Fruit fly (Drosophila melanogaster) whole organism, embryonic: Measurements from ENCODE around the gene CG43233.

Experiments
- ATbp ChIP-seq: fragments of 200-800 bp; sonication (Bioruptor generic); optimal IDR thresholded peaks from 2 replicates; lab custom pipeline; 2017; ENCODE audit warnings: missing biosample characterization, mild to moderate bottlenecking, missing genetic modification characterization, missing genetic modification reagents
- CG10431 ChIP-seq: fragments of 200-800 bp; sonication (Bioruptor generic); optimal IDR thresholded peaks from 3 replicates; lab custom pipeline; 2018; ENCODE audit warnings: missing biosample characterization, mild to moderate bottlenecking, missing genetic modification characterization
- CG11504 ChIP-seq: fragments of 200-800 bp; sonication (Bioruptor generic); optimal IDR thresholded peaks from 3 replicates; lab custom pipeline; 2019; ENCODE audit warnings: missing biosample characterization, mild to moderate bottlenecking, missing genetic modification characterization, moderate library complexity
- CG1233 ChIP-seq: fragments of 200-800 bp; sonication (Bioruptor generic); optimal IDR thresholded peaks from 4 replicates; lab custom pipeline; 2018; ENCODE audit warnings: missing biosample characterization, mild to moderate bottlenecking, missing genetic modification characterization
- CG12659 ChIP-seq: fragments of 200-800 bp; sonication (Bioruptor generic); optimal IDR thresholded peaks from 3 replicates; lab custom pipeline; 2017; ENCODE audit warnings: mild to moderate bottlenecking, missing biosample characterization, missing genetic modification reagents, missing genetic modification characterization
- CG15011 ChIP-seq: fragments of 200-800 bp; sonication (Bioruptor generic); optimal IDR thresholded peaks from 3 replicates; lab custom pipeline; 2018; ENCODE audit warnings: missing biosample characterization, mild to moderate bottlenecking, missing genetic modification characterization
- CG15514 ChIP-seq: fragments of 200-800 bp; sonication (Bioruptor generic); optimal IDR thresholded peaks from 3 replicates; lab custom pipeline; 2017; ENCODE audit warnings: missing biosample characterization, missing genetic modification characterization, mild to moderate bottlenecking, moderate library complexity, missing genetic modification reagents
- CG15601 ChIP-seq: fragments of 200-800 bp; sonication (Bioruptor generic); optimal IDR thresholded peaks from 3 replicates; lab custom pipeline; 2019; ENCODE audit warnings: missing biosample characterization, mild to moderate bottlenecking, missing genetic modification characterization, moderate library complexity
- CG1647 ChIP-seq: fragments of 200-800 bp; sonication (Bioruptor generic); optimal IDR thresholded peaks from 3 replicates; lab custom pipeline; 2016; ENCODE audit warnings: missing biosample characterization, missing genetic modification characterization
- CG17568 ChIP-seq: fragments of 200-800 bp; sonication (Bioruptor generic); optimal IDR thresholded peaks from 2 replicates; lab custom pipeline; 2018; ENCODE audit warnings: missing biosample characterization, mild to moderate bottlenecking, missing genetic modification characterization, moderate library complexity
- CG2202 ChIP-seq: fragments of 200-800 bp; sonication (Bioruptor generic); optimal IDR thresholded peaks from 2 replicates; lab custom pipeline; 2018; ENCODE audit warnings: missing biosample characterization, mild to moderate bottlenecking, missing genetic modification characterization
- CG2712 ChIP-seq: fragments of 200-800 bp; optimal IDR thresholded peaks from 3 replicates; lab custom pipeline; 2019; ENCODE audit warnings: missing biosample characterization, mild to moderate bottlenecking, missing genetic modification characterization, moderate library complexity
- CG31388 ChIP-seq: fragments of 200-800 bp; sonication (Bioruptor generic); optimal IDR thresholded peaks from 2 replicates; lab custom pipeline; 2016; ENCODE audit warnings: missing biosample characterization, missing genetic modification characterization
- CG32767 ChIP-seq: fragments of 200-800 bp; sonication (Bioruptor generic); IDR thresholded peaks from 2 replicates; pipeline ENCODE4 v1.3.6; 2022; ENCODE audit warnings: missing biosample characterization, missing genetic modification characterization
- CG33557 ChIP-seq: fragments of 200-800 bp; sonication (Bioruptor generic); optimal IDR thresholded peaks from 2 replicates; lab custom pipeline; 2019; ENCODE audit warnings: missing biosample characterization, mild to moderate bottlenecking, missing genetic modification characterization, moderate library complexity
- CG6654 ChIP-seq: fragments of 200-800 bp; sonication (Bioruptor generic); optimal IDR thresholded peaks from 2 replicates; lab custom pipeline; 2017; ENCODE audit warnings: missing biosample characterization, mild to moderate bottlenecking, missing genetic modification characterization
- CG6854 ChIP-seq: fragments of 200-800 bp; sonication (Bioruptor generic); optimal IDR thresholded peaks from 3 replicates; lab custom pipeline; 2017; ENCODE audit warnings: missing biosample characterization, mild to moderate bottlenecking, missing genetic modification characterization
- CG7839 ChIP-seq: fragments of 200-800 bp; sonication (Bioruptor generic); optimal IDR thresholded peaks from 3 replicates; lab custom pipeline; 2018; ENCODE audit warnings: missing biosample characterization, mild to moderate bottlenecking, missing genetic modification characterization, moderate library complexity
- Chrac-16 ChIP-seq: fragments of 200-800 bp; sonication (Bioruptor generic); optimal IDR thresholded peaks from 3 replicates; lab custom pipeline; 2016; ENCODE audit warnings: missing biosample characterization, missing genetic modification characterization
- D19B ChIP-seq: fragments of 200-800 bp; sonication (Bioruptor generic); optimal IDR thresholded peaks from 2 replicates; lab custom pipeline; 2017; ENCODE audit warnings: missing biosample characterization, mild to moderate bottlenecking, missing genetic modification characterization
- Dfd ChIP-seq, 2 experiments: fragments of >200 bp; optimal IDR thresholded peaks; 2 replicates each; lab custom pipeline; 2017; ENCODE audit warnings: missing biosample characterization in 2 of 2, missing genetic modification characterization in 2 of 2
- Eip74EF ChIP-seq, 2 experiments: fragments of 200-800 bp in 1 of 2; fragments of >200 bp in 1 of 2; sonication (Bioruptor generic) in 1 of 2; optimal IDR thresholded peaks; 2 replicates each; lab custom pipeline; 2017 to 2019; ENCODE audit warnings: missing biosample characterization in 2 of 2, missing genetic modification characterization in 2 of 2, mild to moderate bottlenecking in 1 of 2, moderate library complexity in 1 of 2
- Fer1 ChIP-seq: fragments of 200-800 bp; sonication (Bioruptor generic); optimal IDR thresholded peaks from 2 replicates; lab custom pipeline; 2017; ENCODE audit warnings: missing biosample characterization, mild to moderate bottlenecking, missing genetic modification characterization
- Hr3 ChIP-seq: fragments of 200-800 bp; sonication (Bioruptor generic); optimal IDR thresholded peaks from 3 replicates; lab custom pipeline; 2016; ENCODE audit warnings: missing biosample characterization, missing genetic modification characterization
- Hsf ChIP-seq: fragments of 200-800 bp; sonication (Bioruptor generic); optimal IDR thresholded peaks from 3 replicates; lab custom pipeline; 2016; ENCODE audit warnings: missing biosample characterization, missing genetic modification characterization
- NK7.1 ChIP-seq: fragments of 200-800 bp; sonication (Bioruptor generic); optimal IDR thresholded peaks from 3 replicates; lab custom pipeline; 2016; ENCODE audit warnings: missing biosample characterization, missing genetic modification characterization
- NfI ChIP-seq: fragments of 200-800 bp; sonication (Bioruptor generic); optimal IDR thresholded peaks from 3 replicates; lab custom pipeline; 2018; ENCODE audit warnings: missing biosample characterization, mild to moderate bottlenecking, missing genetic modification characterization, moderate library complexity
- Pdp1 ChIP-seq, 2 experiments: fragments of 200-800 bp; sonication (Bioruptor generic); optimal IDR thresholded peaks; 3 replicates each; lab custom pipeline; 2016; ENCODE audit warnings: missing biosample characterization in 2 of 2, missing genetic modification characterization in 2 of 2, mild to moderate bottlenecking in 1 of 2, moderate library complexity in 1 of 2
- Ptx1 ChIP-seq: fragments of 200-800 bp; sonication (Bioruptor generic); IDR thresholded peaks from 2 replicates; pipeline ENCODE4 v1.3.6; 2022; ENCODE audit warnings: missing biosample characterization, missing genetic modification characterization
- Sox100B ChIP-seq: fragments of 200-800 bp; sonication (Bioruptor generic); optimal IDR thresholded peaks from 3 replicates; lab custom pipeline; 2018; ENCODE audit warnings: missing biosample characterization, mild to moderate bottlenecking, missing genetic modification characterization
- amos ChIP-seq: fragments of 200-800 bp; sonication (Bioruptor generic); IDR thresholded peaks from 2 replicates; pipeline ENCODE4 v1.3.6; 2022; ENCODE audit warnings: missing biosample characterization, missing genetic modification characterization; ENCODE audit not compliant: partially characterized antibody
- ap ChIP-seq: fragments of 200-800 bp; sonication (Bioruptor generic); IDR thresholded peaks from 2 replicates; pipeline ENCODE4 v1.3.6; 2022; ENCODE audit warnings: missing biosample characterization, missing genetic modification characterization
- bbx ChIP-seq: fragments of 200-800 bp; sonication (Bioruptor generic); IDR thresholded peaks from 2 replicates; pipeline ENCODE4 v1.3.6; 2022; ENCODE audit warnings: missing biosample characterization, missing genetic modification characterization; ENCODE audit not compliant: partially characterized antibody
- disco-r ChIP-seq: fragments of 200-800 bp; sonication (Bioruptor generic); optimal IDR thresholded peaks from 2 replicates; lab custom pipeline; 2016; ENCODE audit warnings: missing biosample characterization, missing genetic modification characterization
- dmrt99B ChIP-seq: fragments of 200-800 bp; sonication (Bioruptor generic); optimal IDR thresholded peaks from 2 replicates; lab custom pipeline; 2018; ENCODE audit warnings: missing biosample characterization, mild to moderate bottlenecking, missing genetic modification characterization, moderate library complexity
- fd3F ChIP-seq: fragments of 200-800 bp; sonication (Bioruptor generic); optimal IDR thresholded peaks from 2 replicates; lab custom pipeline; 2018; ENCODE audit warnings: missing biosample characterization, mild to moderate bottlenecking, missing genetic modification characterization, moderate library complexity
- gfzf ChIP-seq: fragments of 200-800 bp; sonication (Bioruptor generic); optimal IDR thresholded peaks from 2 replicates; lab custom pipeline; 2016; ENCODE audit warnings: missing biosample characterization, mild to moderate bottlenecking, missing genetic modification characterization, moderate library complexity
- jigr1 ChIP-seq: fragments of 200-800 bp; sonication (Bioruptor generic); IDR thresholded peaks from 3 replicates; pipeline ENCODE4 v1.3.6; 2022; ENCODE audit warnings: missing biosample characterization, missing genetic modification characterization
- kah ChIP-seq: fragments of 200-800 bp; sonication (Bioruptor generic); optimal IDR thresholded peaks from 2 replicates; lab custom pipeline; 2018; ENCODE audit warnings: missing biosample characterization, mild to moderate bottlenecking, missing genetic modification characterization
- lab ChIP-seq: fragments of 200-800 bp; sonication (Bioruptor generic); optimal IDR thresholded peaks from 3 replicates; lab custom pipeline; 2017; ENCODE audit warnings: missing biosample characterization, missing genetic modification characterization, mild to moderate bottlenecking, moderate library complexity, missing genetic modification reagents
- luna ChIP-seq: fragments of 200-800 bp; sonication (Bioruptor generic); optimal IDR thresholded peaks from 2 replicates; lab custom pipeline; 2016; ENCODE audit warnings: missing biosample characterization, missing genetic modification characterization
- onecut ChIP-seq: fragments of 200-800 bp; sonication (Bioruptor generic); IDR thresholded peaks from 2 replicates; pipeline ENCODE4 v1.3.6; 2022; ENCODE audit warnings: missing biosample characterization, missing genetic modification characterization
- p53 ChIP-seq: fragments of 200-800 bp; sonication (Bioruptor generic); optimal IDR thresholded peaks from 2 replicates; lab custom pipeline; 2016; ENCODE audit warnings: missing biosample characterization, missing genetic modification characterization
- pzg ChIP-seq: fragments of 200-800 bp; sonication (Bioruptor generic); optimal IDR thresholded peaks from 3 replicates; lab custom pipeline; 2018; ENCODE audit warnings: missing biosample characterization, mild to moderate bottlenecking, missing genetic modification characterization, moderate library complexity
- seq ChIP-seq: fragments of 200-800 bp; sonication (Bioruptor generic); IDR thresholded peaks from 2 replicates; pipeline ENCODE4 v1.3.6; 2022; ENCODE audit warnings: missing biosample characterization, missing genetic modification characterization
- tap ChIP-seq: fragments of 200-800 bp; optimal IDR thresholded peaks from 3 replicates; lab custom pipeline; 2019; ENCODE audit warnings: missing biosample characterization, mild to moderate bottlenecking, missing genetic modification characterization, moderate library complexity
- tup ChIP-seq: fragments of 200-800 bp; sonication (Bioruptor generic); optimal IDR thresholded peaks from 2 replicates; lab custom pipeline; 2016; ENCODE audit warnings: missing biosample characterization, mild to moderate bottlenecking, missing genetic modification characterization, moderate library complexity
- vnd ChIP-seq: fragments of 200-800 bp; sonication (Bioruptor generic); IDR thresholded peaks from 3 replicates; pipeline ENCODE4 v1.3.6; 2022; ENCODE audit warnings: missing biosample characterization, missing genetic modification characterization; ENCODE audit not compliant: partially characterized antibody
- zen2 ChIP-seq: fragments of 200-800 bp; sonication (Bioruptor generic); IDR thresholded peaks from 3 replicates; pipeline ENCODE4 v1.3.6; 2022; ENCODE audit warnings: missing biosample characterization, missing genetic modification characterization; ENCODE audit not compliant: partially characterized antibody

The CG43233 gene

dm6 chr2L:20464385-20464784 is 8.8 kb downstream of the CG43233 start (continued):
- no peak for TF ChIP-seq ap
- no peak for TF ChIP-seq CG15011 (GFP tag; lab: Kevin White, UChicago)
- TF ChIP-seq tup (GFP tag; lab: Kevin White, UChicago) = no peak
- peak; percentile 6 for TF ChIP-seq ATbp (GFP tag; lab: Kevin White, UChicago)
- TF ChIP-seq D19B (GFP tag; lab: Kevin White, UChicago) = no peak
- peak; percentile 41 for TF ChIP-seq onecut (GFP tag; lab: Robert Waterston, UW)
- TF ChIP-seq Eip74EF (GFP tag; optimal IDR thresholded peaks at IDR 0.05; lab: Kevin White, UChicago) = no peak
- TF ChIP-seq CG32767 (GFP tag; lab: Robert Waterston, UW) = no peak
- TF ChIP-seq CG2202 (tag; lab: Kevin White, UChicago) = no peak
- TF ChIP-seq luna = no peak
- TF ChIP-seq zen2 (GFP tag; lab: Robert Waterston, UW) = no peak
- peak; percentile 6 for TF ChIP-seq Fer1 (GFP tag; lab: Kevin White, UChicago)
- no peak for TF ChIP-seq seq
- TF ChIP-seq pzg (GFP tag; lab: Kevin White, UChicago) = peak; percentile 5
- TF ChIP-seq Sox100B = peak; percentile 10
- peak; percentile 18 for TF ChIP-seq CG15601
- peak; percentile 10 for TF ChIP-seq CG10431 (GFP tag; lab: Kevin White, UChicago)
- TF ChIP-seq tap (tag; lab: Kevin White, UChicago) = peak; percentile 7
- peak; percentile 59 for TF ChIP-seq NfI (GFP tag; lab: Kevin White, UChicago)
- TF ChIP-seq fd3F = no peak
- TF ChIP-seq CG17568 (GFP tag; lab: Kevin White, UChicago) = peak; percentile 48
- TF ChIP-seq Chrac-16 (GFP tag; lab: Kevin White, UChicago) = no peak
- 0 out of 2 replicates have a peak, but pooled peaks have one; percentile 33 for TF ChIP-seq Ptx1 (GFP tag; lab: Robert Waterston, UW)
- TF ChIP-seq NK7.1 = no peak
- TF ChIP-seq CG1647 (GFP tag; lab: Kevin White, UChicago) = no peak
- TF ChIP-seq Hr3 = peak; percentile 1
- peak; percentile 27 for TF ChIP-seq CG15514 (GFP tag; lab: Kevin White, UChicago)
- peak; percentile 54 for TF ChIP-seq CG11504 (tag; lab: Kevin White, UChicago)
- TF ChIP-seq lab = peak; percentile 29
- TF ChIP-seq CG2712 (tag; lab: Kevin White, UChicago) = peak; percentile 42
- TF ChIP-seq amos (GFP tag; lab: Robert Waterston, UW) = peak; percentile 69
- TF ChIP-seq Hsf (GFP tag; lab: Kevin White, UChicago) = peak; percentile 33
- no peak for TF ChIP-seq CG31388 (GFP tag; lab: Kevin White, UChicago)
- peak; percentile 11 for TF ChIP-seq CG12659 (GFP tag; lab: Kevin White, UChicago)
- TF ChIP-seq CG7839 (tag; lab: Kevin White, UChicago) = peak; percentile 43
- TF ChIP-seq gfzf (GFP tag; lab: Kevin White, UChicago) = no peak
- TF ChIP-seq jigr1 (GFP tag; lab: Robert Waterston, UW) = no peak
- peak; percentile 30; the same call in 1 of the 2 replicates for TF ChIP-seq bbx
- no peak for TF ChIP-seq Dfd (GFP tag; optimal IDR thresholded peaks at IDR 0.05; lab: Kevin White, UChicago)
- TF ChIP-seq CG33557 (GFP tag; lab: Kevin White, UChicago) = peak; percentile 32
- TF ChIP-seq Pdp1 (GFP tag; optimal IDR thresholded peaks at IDR 0.05; lab: Kevin White, UChicago) = no peak
- no peak for TF ChIP-seq disco-r
- no peak for TF ChIP-seq CG6854
- TF ChIP-seq kah (GFP tag; lab: Kevin White, UChicago) = peak; percentile 42
- TF ChIP-seq vnd (GFP tag; lab: Robert Waterston, UW) = no peak; the same call in 2 of the 3 replicates
- TF ChIP-seq dmrt99B = peak; percentile 38
- no peak for TF ChIP-seq CG6654
- TF ChIP-seq CG1233 = peak; percentile 31
- TF ChIP-seq p53 = no peak
